Worm (Caenorhabditis elegans) whole organism, L1 larva: ENCODE data around the gene F49E10.4.

ENCODE experiments used
- fos-1 ChIP-seq: fragments of 150-350 bp; optimal IDR thresholded peaks from 2 replicates; lab custom pipeline; 2014; ENCODE audit warnings: missing biosample characterization, missing genetic modification characterization
- lin-39 ChIP-seq: fragments of 150-350 bp; optimal IDR thresholded peaks from 2 replicates; lab custom pipeline; 2014; ENCODE audit warnings: missing biosample characterization, missing genetic modification reagents, missing genetic modification characterization
- lir-3 ChIP-seq: sonication (generic microtip); optimal IDR thresholded peaks from 2 replicates; lab custom pipeline; 2016; ENCODE audit warnings: mild to moderate bottlenecking, missing genetic modification characterization, moderate library complexity, missing compliant biosample characterization; ENCODE audit not compliant: poor library complexity
- nhr-47 ChIP-seq: sonication (generic microtip); optimal IDR thresholded peaks from 2 replicates; lab custom pipeline; 2016; ENCODE audit warnings: mild to moderate bottlenecking, missing genetic modification characterization, moderate library complexity, missing compliant biosample characterization

- TF ChIP-seq lir-3 (tag; lab: Kevin White, UChicago) (no peak), nhr-47 (tag; lab: Kevin White, UChicago) (no peak), fos-1 (tag; lab: Kevin White, UChicago) (no peak), lin-39 (tag; lab: Kevin White, UChicago) (no peak)
These were observed 39.1 kb upstream of the F49E10.4 start for ce11 chrX:5836527-5836926.
